Worm (Caenorhabditis elegans) whole organism, mixed stage, embryonic: ENCODE measurements around the gene try-8.
A peak's percentile ranks its signal among the peaks of the same experiment; 100 is the strongest.

Experiments
- M03D4.4 ChIP-seq: sonication (generic microtip); optimal IDR thresholded peaks from 2 replicates; lab custom pipeline; 2017; ENCODE audit warnings: mild to moderate bottlenecking, missing genetic modification characterization, missing compliant biosample characterization
- bed-3 ChIP-seq: fragments of 200-800 bp; sonication (Bioruptor generic); optimal IDR thresholded peaks from 3 replicates; lab custom pipeline; 2018; ENCODE audit warnings: mild to moderate bottlenecking, missing genetic modification characterization, moderate library complexity, missing compliant biosample characterization
- blmp-1 ChIP-seq: fragments of 150-350 bp; optimal IDR thresholded peaks from 2 replicates; lab custom pipeline; 2014; ENCODE audit warnings: missing biosample characterization, missing genetic modification characterization
- ceh-39 ChIP-seq: fragments of 150-350 bp; optimal IDR thresholded peaks from 2 replicates; lab custom pipeline; 2014; ENCODE audit warnings: missing biosample characterization, missing genetic modification characterization
- ceh-43 ChIP-seq: fragments of 200-800 bp; sonication (Bioruptor generic); optimal IDR thresholded peaks from 2 replicates; lab custom pipeline; 2018; ENCODE audit warnings: mild to moderate bottlenecking, missing genetic modification characterization, moderate library complexity, missing compliant biosample characterization
- ces-1 ChIP-seq: fragments of 150-350 bp; optimal IDR thresholded peaks from 2 replicates; lab custom pipeline; 2014; ENCODE audit warnings: missing biosample characterization, missing genetic modification reagents, missing genetic modification characterization
- elt-1 ChIP-seq: sonication (generic microtip); optimal IDR thresholded peaks from 2 replicates; lab custom pipeline; 2017; ENCODE audit warnings: missing genetic modification characterization, mild to moderate bottlenecking, missing compliant biosample characterization, antibody characterized with exemption, moderate library complexity, borderline replicate concordance; ENCODE audit not compliant: insufficient read depth
- flh-1 ChIP-seq: fragments of 200-800 bp; sonication (Bioruptor generic); optimal IDR thresholded peaks from 2 replicates; lab custom pipeline; 2018; ENCODE audit warnings: mild to moderate bottlenecking, missing genetic modification characterization, moderate library complexity, missing compliant biosample characterization
- ham-2 ChIP-seq: fragments of 200-800 bp; sonication (Bioruptor generic); optimal IDR thresholded peaks from 2 replicates; lab custom pipeline; 2018; ENCODE audit warnings: mild to moderate bottlenecking, missing genetic modification characterization, missing compliant biosample characterization
- hlh-1 ChIP-seq: fragments of 150-350 bp; optimal IDR thresholded peaks from 2 replicates; lab custom pipeline; 2014; ENCODE audit warnings: missing biosample characterization, missing genetic modification reagents, missing genetic modification characterization
- lin-13 ChIP-seq: fragments of 150-350 bp; optimal IDR thresholded peaks from 2 replicates; lab custom pipeline; 2014; ENCODE audit warnings: missing biosample characterization, missing genetic modification characterization
- lin-32 ChIP-seq: fragments of 200-800 bp; sonication (Bioruptor generic); optimal IDR thresholded peaks from 2 replicates; lab custom pipeline; 2018; ENCODE audit warnings: mild to moderate bottlenecking, missing genetic modification characterization, missing compliant biosample characterization
- lsy-2 ChIP-seq: fragments of 150-350 bp; optimal IDR thresholded peaks from 2 replicates; lab custom pipeline; 2014; ENCODE audit warnings: missing biosample characterization, missing genetic modification characterization
- mab-5 ChIP-seq: fragments of 150-350 bp; optimal IDR thresholded peaks from 2 replicates; lab custom pipeline; 2014; ENCODE audit warnings: missing biosample characterization, missing genetic modification characterization
- mep-1 ChIP-seq: fragments of 150-350 bp; optimal IDR thresholded peaks from 2 replicates; lab custom pipeline; 2017; ENCODE audit warnings: missing biosample characterization, missing genetic modification reagents, missing genetic modification characterization, inconsistent platforms
- mls-2 ChIP-seq: sonication (generic microtip); optimal IDR thresholded peaks from 2 replicates; lab custom pipeline; 2016; ENCODE audit warnings: mild to moderate bottlenecking, missing genetic modification characterization, moderate library complexity, missing compliant biosample characterization
- nhr-12 ChIP-seq: fragments of 150-350 bp; optimal IDR thresholded peaks from 2 replicates; lab custom pipeline; 2014; ENCODE audit warnings: missing biosample characterization, missing genetic modification characterization
- nhr-2 ChIP-seq: fragments of 150-350 bp; optimal IDR thresholded peaks from 2 replicates; lab custom pipeline; 2014; ENCODE audit warnings: missing biosample characterization, missing genetic modification characterization
- nhr-237 ChIP-seq: fragments of 150-350 bp; optimal IDR thresholded peaks from 2 replicates; lab custom pipeline; 2014; ENCODE audit warnings: missing biosample characterization, missing genetic modification characterization
- nhr-28 ChIP-seq: fragments of 150-350 bp; optimal IDR thresholded peaks from 2 replicates; lab custom pipeline; 2014; ENCODE audit warnings: missing biosample characterization, missing genetic modification characterization
- nhr-76 ChIP-seq: sonication (generic microtip); optimal IDR thresholded peaks from 2 replicates; lab custom pipeline; 2017; ENCODE audit warnings: missing biosample characterization, missing genetic modification characterization
- pha-4 ChIP-seq: fragments of 150-350 bp; optimal IDR thresholded peaks from 2 replicates; lab custom pipeline; 2018; ENCODE audit warnings: missing biosample characterization, missing genetic modification reagents, missing genetic modification characterization
- sem-2 ChIP-seq: fragments of 200-800 bp; sonication (Bioruptor generic); optimal IDR thresholded peaks from 2 replicates; lab custom pipeline; 2018; ENCODE audit warnings: mild to moderate bottlenecking, missing genetic modification characterization, missing compliant biosample characterization
- snpc-4 ChIP-seq: fragments of 150-350 bp; optimal IDR thresholded peaks from 2 replicates; lab custom pipeline; 2014; ENCODE audit warnings: missing biosample characterization, missing genetic modification characterization
- sptf-1 ChIP-seq: sonication (generic microtip); optimal IDR thresholded peaks from 2 replicates; lab custom pipeline; 2017; ENCODE audit warnings: mild to moderate bottlenecking, missing genetic modification characterization, moderate library complexity, missing compliant biosample characterization
- tbx-8 ChIP-seq: fragments of 200-800 bp; sonication (Bioruptor generic); optimal IDR thresholded peaks from 2 replicates; lab custom pipeline; 2018; ENCODE audit warnings: mild to moderate bottlenecking, missing genetic modification characterization, moderate library complexity, missing compliant biosample characterization
- unc-120 ChIP-seq: sonication (generic microtip); optimal IDR thresholded peaks from 2 replicates; lab custom pipeline; 2017; ENCODE audit warnings: missing genetic modification characterization, missing compliant biosample characterization; ENCODE audit not compliant: poor library complexity, severe bottlenecking
- unc-39 ChIP-seq: fragments of 150-350 bp; optimal IDR thresholded peaks from 2 replicates; lab custom pipeline; 2014; ENCODE audit warnings: missing biosample characterization, missing genetic modification characterization
- unc-62 ChIP-seq: fragments of 150-350 bp; optimal IDR thresholded peaks from 2 replicates; lab custom pipeline; 2014; ENCODE audit warnings: missing biosample characterization, missing genetic modification reagents, missing genetic modification characterization
- zip-8 ChIP-seq: fragments of 150-350 bp; optimal IDR thresholded peaks from 2 replicates; lab custom pipeline; 2014; ENCODE audit warnings: missing biosample characterization, missing genetic modification characterization
- ztf-11 ChIP-seq: fragments of 150-350 bp; optimal IDR thresholded peaks from 2 replicates; lab custom pipeline; 2014; ENCODE audit warnings: missing biosample characterization, missing genetic modification characterization

The try-8 gene

DNA sequence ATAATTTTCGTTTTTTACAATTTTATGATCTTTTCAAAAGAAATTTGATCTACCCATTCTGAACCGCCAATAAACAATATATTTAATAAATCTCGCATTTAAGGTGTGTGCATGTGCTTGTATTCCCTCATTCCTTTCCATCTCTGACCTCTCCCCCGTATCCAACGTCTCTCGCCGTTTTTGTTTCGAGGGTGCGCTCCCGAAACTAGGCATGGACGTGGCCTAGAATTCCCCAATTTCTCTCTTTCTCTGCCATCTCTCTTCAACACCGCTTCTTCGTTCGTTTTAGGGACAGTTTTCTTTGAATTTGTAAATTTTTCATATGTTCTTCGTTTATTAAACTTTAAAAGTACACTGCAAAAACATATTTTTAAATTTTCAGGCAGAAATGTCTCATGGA, 11.4 kb upstream of the try-8 start, which contains the start of gene F25E5.1:
F25E5.1 (plus strand) TSS at position 376 of the 400 bp plus-strand sequence.
- TF ChIP-seq tbx-8 (GFP tag; lab: Kevin White, UChicago) = no peak
- TF ChIP-seq ham-2 = no peak
- peak; percentile 37 for TF ChIP-seq M03D4.4
- peak; percentile 45 for TF ChIP-seq sptf-1 (tag; lab: Kevin White, UChicago)
- no peak for TF ChIP-seq zip-8
- peak; percentile 31 for TF ChIP-seq nhr-237 (tag; lab: Kevin White, UChicago)
- TF ChIP-seq lin-13 (tag; lab: Kevin White, UChicago) = peak; percentile 54
- peak; percentile 58 for TF ChIP-seq lsy-2
- peak; percentile 98 for TF ChIP-seq unc-120
- peak; percentile 44 for TF ChIP-seq pha-4 (tag; lab: Kevin White, UChicago)
- TF ChIP-seq mep-1 (tag; lab: Kevin White, UChicago) = peak; percentile 59

DNA sequence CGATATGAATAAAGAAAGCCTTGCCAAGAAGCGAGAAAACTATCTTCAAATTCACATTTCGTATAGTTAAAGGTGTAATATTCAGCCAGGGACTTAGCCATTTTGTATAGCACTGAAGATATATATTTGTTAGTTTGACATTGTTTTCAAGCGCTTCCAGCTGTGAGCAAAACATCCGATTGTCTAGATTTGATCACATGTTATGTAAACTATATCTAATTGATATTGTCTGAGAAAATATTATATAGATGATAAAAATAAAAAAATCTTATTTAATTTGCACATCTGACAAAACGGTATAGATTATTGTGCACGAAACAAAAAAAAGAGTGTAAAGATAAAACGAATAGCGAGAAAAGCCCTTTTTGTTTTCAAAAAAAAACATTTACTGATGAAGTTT, 10.6 kb upstream of the try-8 start, which contains the start of gene srh-89:
srh-89 (minus strand) TSS at position 101 of the 400 bp plus-strand sequence.
- TF ChIP-seq tbx-8 (GFP tag; lab: Kevin White, UChicago) (no peak), nhr-2 (tag; lab: Kevin White, UChicago) (no peak), zip-8 (no peak), unc-120 (no peak), sem-2 (GFP tag; lab: Kevin White, UChicago) (no peak), mls-2 (no peak), nhr-12 (tag; lab: Kevin White, UChicago) (no peak), ceh-43 (GFP tag; lab: Kevin White, UChicago) (no peak), lsy-2 (no peak), nhr-76 (tag; lab: Kevin White, UChicago) (no peak)

DNA sequence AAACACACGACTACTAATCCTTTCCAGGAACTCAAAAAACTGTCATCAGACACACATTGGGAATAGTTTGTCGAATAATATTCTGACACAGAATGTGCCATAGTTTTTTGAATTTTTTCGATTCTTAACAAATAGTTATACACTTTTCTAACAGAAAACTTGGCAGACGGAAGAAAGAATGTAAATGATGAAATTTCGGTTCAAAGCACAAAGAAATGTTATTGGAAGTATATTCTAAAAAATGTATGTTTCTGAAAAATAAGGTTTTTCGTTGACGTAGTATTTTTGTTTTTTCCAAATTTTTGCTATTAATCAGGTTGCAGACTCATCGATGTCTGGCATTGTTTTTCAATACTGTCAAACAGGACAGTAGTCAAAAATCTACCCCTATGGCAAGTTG, 6.8 kb upstream of the try-8 start, which contains the start of gene srh-92:
srh-92 (minus strand) TSS at position 101 of the 400 bp plus-strand sequence.
- TF ChIP-seq unc-120 (no peak), ceh-43 (GFP tag; lab: Kevin White, UChicago) (no peak), flh-1 (GFP tag; lab: Kevin White, UChicago) (no peak), unc-62 (GFP tag; lab: Kevin White, UChicago) (no peak), snpc-4 (tag; lab: Kevin White, UChicago) (no peak), lin-32 (no peak), lin-13 (tag; lab: Kevin White, UChicago) (no peak), mab-5 (tag; lab: Kevin White, UChicago) (no peak), ham-2 (no peak), nhr-237 (tag; lab: Kevin White, UChicago) (no peak), ceh-39 (tag; lab: Kevin White, UChicago) (no peak), M03D4.4 (no peak), unc-39 (tag; lab: Kevin White, UChicago) (no peak), nhr-76 (tag; lab: Kevin White, UChicago) (no peak), lsy-2 (no peak), ztf-11 (tag; lab: Kevin White, UChicago) (no peak), tbx-8 (GFP tag; lab: Kevin White, UChicago) (no peak), bed-3 (GFP tag; lab: Kevin White, UChicago) (no peak), blmp-1 (tag; lab: Kevin White, UChicago) (no peak), sem-2 (GFP tag; lab: Kevin White, UChicago) (no peak)

DNA sequence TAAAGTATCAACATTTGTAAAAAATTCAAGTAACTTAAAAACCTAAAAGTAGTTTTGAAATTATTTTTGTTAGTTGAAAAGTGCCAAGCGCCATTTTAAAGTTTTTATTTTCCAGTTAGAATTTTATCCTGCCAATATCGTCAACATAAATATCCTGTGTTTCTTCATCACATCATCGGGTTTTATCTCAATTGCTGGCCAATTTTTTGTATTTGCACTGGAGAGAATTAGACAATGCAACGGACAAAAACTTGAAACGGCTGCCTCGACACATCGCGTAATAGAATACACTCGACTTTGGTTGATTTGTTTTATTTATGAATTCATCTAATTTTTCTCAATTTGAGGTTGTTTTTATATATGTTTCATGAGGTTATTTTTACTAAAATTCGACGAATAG, 872 bp upstream of the try-8 start, which contains the start of gene F25E5.2:
F25E5.2 (plus strand) TSS at position 301 of the 400 bp plus-strand sequence.
- no peak for TF ChIP-seq nhr-76 (tag; lab: Kevin White, UChicago)
- TF ChIP-seq nhr-2 (tag; lab: Kevin White, UChicago) = no peak
- no peak for TF ChIP-seq ham-2
- TF ChIP-seq nhr-12 (tag; lab: Kevin White, UChicago) = no peak
- TF ChIP-seq pha-4 (tag; lab: Kevin White, UChicago) = no peak
- no peak for TF ChIP-seq tbx-8 (GFP tag; lab: Kevin White, UChicago)
- no peak for TF ChIP-seq sem-2 (GFP tag; lab: Kevin White, UChicago)

DNA sequence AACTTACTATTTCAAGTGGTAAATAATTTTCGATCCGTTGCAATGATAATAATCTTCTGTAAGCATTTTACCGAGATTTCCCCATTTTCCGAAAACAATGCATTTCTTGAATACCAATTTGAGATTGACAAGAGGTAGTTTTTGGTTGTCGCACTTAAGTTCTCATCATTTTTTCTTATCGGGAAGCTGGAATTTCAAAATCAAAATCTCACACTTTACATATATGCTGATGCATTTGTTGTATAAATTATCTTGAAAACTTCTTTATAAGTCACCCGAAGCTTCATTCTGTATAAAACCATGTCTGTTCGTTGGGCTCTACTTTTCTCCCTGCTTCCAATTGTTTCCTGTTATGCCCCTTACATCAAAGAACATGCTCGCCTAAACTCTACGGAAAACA, 2.7 kb downstream of the try-8 start, which contains the start of gene try-11:
try-11 (plus strand) TSS at position 301 of the 400 bp plus-strand sequence.
- no peak for TF ChIP-seq flh-1 (GFP tag; lab: Kevin White, UChicago)
- no peak for TF ChIP-seq tbx-8 (GFP tag; lab: Kevin White, UChicago)
- TF ChIP-seq ceh-39 (tag; lab: Kevin White, UChicago) = no peak
- no peak for TF ChIP-seq elt-1 (tag; lab: Kevin White, UChicago)
- no peak for TF ChIP-seq mep-1 (tag; lab: Kevin White, UChicago)
- TF ChIP-seq snpc-4 (tag; lab: Kevin White, UChicago) = no peak
- TF ChIP-seq ceh-43 (GFP tag; lab: Kevin White, UChicago) = no peak
- TF ChIP-seq lsy-2 = no peak
- no peak for TF ChIP-seq ces-1 (GFP tag; lab: Kevin White, UChicago)
- TF ChIP-seq hlh-1 = no peak
- no peak for TF ChIP-seq nhr-28
- TF ChIP-seq unc-39 (tag; lab: Kevin White, UChicago) = no peak
- TF ChIP-seq lin-32 = no peak
- TF ChIP-seq lin-13 (tag; lab: Kevin White, UChicago) = no peak
- TF ChIP-seq ham-2 = no peak
